Fruit fly (Drosophila melanogaster) whole organism, wandering third instar larva: ENCODE measurements around the gene RpL40.
A peak's percentile ranks its signal among the peaks of the same experiment; 100 is the strongest.

Experiments
- Abd-B ChIP-seq: fragments of >200 bp; optimal IDR thresholded peaks from 2 replicates; lab custom pipeline; 2017; ENCODE audit warnings: missing biosample characterization, missing genetic modification characterization
- CG32264 ChIP-seq: fragments of 200-800 bp; sonication (Bioruptor generic); optimal IDR thresholded peaks from 2 replicates; lab custom pipeline; 2016; ENCODE audit warnings: missing biosample characterization, missing genetic modification characterization
- CG9705 ChIP-seq: fragments of 200-800 bp; sonication (Bioruptor generic); optimal IDR thresholded peaks from 2 replicates; lab custom pipeline; 2018; ENCODE audit warnings: missing biosample characterization, mild to moderate bottlenecking, missing genetic modification characterization
- Dfd ChIP-seq: fragments of >200 bp; optimal IDR thresholded peaks from 2 replicates; lab custom pipeline; 2017; ENCODE audit warnings: missing biosample characterization, missing genetic modification characterization
- Dif ChIP-seq: fragments of 200-275, 200-300 bp; sonication (Bioruptor generic); optimal IDR thresholded peaks from 2 replicates; lab custom pipeline; 2018; ENCODE audit warnings: missing biosample characterization, missing genetic modification characterization; ENCODE audit not compliant: partially characterized antibody
- GATAd ChIP-seq: sonication (Bioruptor generic); optimal IDR thresholded peaks from 2 replicates; lab custom pipeline; 2016; ENCODE audit warnings: missing biosample characterization, missing genetic modification characterization
- HLH106 ChIP-seq: fragments of 200-800 bp; optimal IDR thresholded peaks from 3 replicates; lab custom pipeline; 2019; ENCODE audit warnings: missing biosample characterization, mild to moderate bottlenecking, missing genetic modification characterization, moderate library complexity
- Hnf4 ChIP-seq: fragments of 200-800 bp; sonication (Bioruptor generic); optimal IDR thresholded peaks from 2 replicates; lab custom pipeline; 2016; ENCODE audit warnings: missing biosample characterization, mild to moderate bottlenecking, missing genetic modification characterization
- Hr78 ChIP-seq: fragments of >200 bp; optimal IDR thresholded peaks from 2 replicates; lab custom pipeline; 2017; ENCODE audit warnings: missing biosample characterization, missing genetic modification characterization
- Jra ChIP-seq: sonication (Bioruptor generic); optimal IDR thresholded peaks from 2 replicates; lab custom pipeline; 2016; ENCODE audit warnings: missing biosample characterization, missing genetic modification characterization
- Mio ChIP-seq: sonication (Bioruptor generic); optimal IDR thresholded peaks from 2 replicates; lab custom pipeline; 2016; ENCODE audit warnings: missing biosample characterization, missing genetic modification characterization
- Myc ChIP-seq: fragments of >200 bp; optimal IDR thresholded peaks from 2 replicates; lab custom pipeline; 2017
- N ChIP-seq: fragments of >200 bp; optimal IDR thresholded peaks from 2 replicates; lab custom pipeline; 2018; ENCODE audit warnings: missing biosample characterization, missing external identifiers, missing genetic modification characterization
- OdsH ChIP-seq: fragments of 200-800 bp; sonication (Bioruptor generic); optimal IDR thresholded peaks from 2 replicates; lab custom pipeline; 2016; ENCODE audit warnings: missing biosample characterization, mild to moderate bottlenecking, missing genetic modification characterization
- Rel ChIP-seq, 2 experiments: fragments of 200-800 bp; sonication (Bioruptor generic) in 1 of 2; optimal IDR thresholded peaks; 2 replicates in 1 of 2; 3 replicates in 1 of 2; lab custom pipeline; 2016 to 2019; ENCODE audit warnings: mild to moderate bottlenecking in 2 of 2, missing biosample characterization in 2 of 2, missing genetic modification characterization in 2 of 2, moderate library complexity in 1 of 2
- Sp1 ChIP-seq: fragments of 200-800 bp; sonication (Bioruptor generic); optimal IDR thresholded peaks from 3 replicates; lab custom pipeline; 2019; ENCODE audit warnings: missing biosample characterization, mild to moderate bottlenecking, missing genetic modification characterization, moderate library complexity
- Vsx2 ChIP-seq: fragments of 200-300, 225-300 bp; sonication (Bioruptor generic); optimal IDR thresholded peaks from 2 replicates; lab custom pipeline; 2018; ENCODE audit warnings: missing biosample characterization, missing genetic modification characterization; ENCODE audit not compliant: partially characterized antibody
- br ChIP-seq: fragments of 200-800 bp; sonication (Bioruptor generic); optimal IDR thresholded peaks from 2 replicates; lab custom pipeline; 2016; ENCODE audit warnings: missing biosample characterization, missing genetic modification characterization
- dl ChIP-seq, 2 experiments: fragments of 175-275, 200-275 bp in 1 of 2; fragments of 200-275 bp in 1 of 2; sonication (Bioruptor generic); optimal IDR thresholded peaks; lab custom pipeline; 2018; ENCODE audit warnings: mild to moderate bottlenecking in 2 of 2, missing biosample characterization in 2 of 2, missing genetic modification characterization in 2 of 2, moderate library complexity in 2 of 2; ENCODE audit not compliant: partially characterized antibody in 2 of 2, insufficient read depth in 1 of 2
- dmrt93B ChIP-seq: fragments of 200-800 bp; sonication (Bioruptor generic); optimal IDR thresholded peaks from 2 replicates; lab custom pipeline; 2018; ENCODE audit warnings: missing biosample characterization, mild to moderate bottlenecking, missing genetic modification characterization
- dsf ChIP-seq: sonication (Bioruptor generic); optimal IDR thresholded peaks from 2 replicates; lab custom pipeline; 2016; ENCODE audit warnings: missing biosample characterization, missing genetic modification characterization, borderline replicate concordance
- ey ChIP-seq: fragments of 200-800 bp; sonication (Bioruptor generic); optimal IDR thresholded peaks from 2 replicates; lab custom pipeline; 2016; ENCODE audit warnings: missing biosample characterization, missing genetic modification characterization
- foxo ChIP-seq, 2 experiments: fragments of 200-800 bp; sonication (Bioruptor generic); optimal IDR thresholded peaks; 2 replicates in 1 of 2; 3 replicates in 1 of 2; lab custom pipeline; 2016 to 2017; ENCODE audit warnings: missing biosample characterization in 2 of 2, missing genetic modification characterization in 2 of 2
- fru ChIP-seq: fragments of 200-800 bp; sonication (Bioruptor generic); optimal IDR thresholded peaks from 3 replicates; lab custom pipeline; 2016; ENCODE audit warnings: missing biosample characterization, mild to moderate bottlenecking, missing genetic modification characterization
- h ChIP-seq: fragments of 200-800 bp; sonication (Bioruptor generic); optimal IDR thresholded peaks from 3 replicates; lab custom pipeline; 2016; ENCODE audit warnings: missing biosample characterization, mild to moderate bottlenecking, missing genetic modification characterization
- jim ChIP-seq: fragments of 175-275, 200-325 bp; sonication (Bioruptor generic); optimal IDR thresholded peaks from 2 replicates; lab custom pipeline; 2016; ENCODE audit warnings: missing biosample characterization, mild to moderate bottlenecking, missing genetic modification characterization
- lola ChIP-seq: fragments of >200 bp; optimal IDR thresholded peaks from 2 replicates; lab custom pipeline; 2017; ENCODE audit warnings: missing biosample characterization, missing genetic modification characterization
- pan ChIP-seq: fragments of >200 bp; optimal IDR thresholded peaks from 2 replicates; lab custom pipeline; 2017
- psq ChIP-seq: fragments of 200-800 bp; sonication (Bioruptor generic); optimal IDR thresholded peaks from 3 replicates; lab custom pipeline; 2017; ENCODE audit warnings: missing biosample characterization, mild to moderate bottlenecking, missing genetic modification characterization, moderate library complexity
- rgr ChIP-seq: fragments of 200-800 bp; sonication (Bioruptor generic); optimal IDR thresholded peaks from 3 replicates; lab custom pipeline; 2016; ENCODE audit warnings: missing biosample characterization, mild to moderate bottlenecking, missing genetic modification characterization
- sage ChIP-seq: fragments of 200-800 bp; sonication (Bioruptor generic); optimal IDR thresholded peaks from 2 replicates; lab custom pipeline; 2016; ENCODE audit warnings: missing biosample characterization, mild to moderate bottlenecking, missing genetic modification characterization
- sv ChIP-seq: fragments of 200-800 bp; sonication (Bioruptor generic); optimal IDR thresholded peaks from 3 replicates; lab custom pipeline; 2016; ENCODE audit warnings: missing biosample characterization, missing genetic modification characterization
- tai ChIP-seq: sonication (Bioruptor generic); optimal IDR thresholded peaks from 2 replicates; lab custom pipeline; 2016; ENCODE audit warnings: missing biosample characterization, missing genetic modification characterization
- usp ChIP-seq: fragments of >200 bp; optimal IDR thresholded peaks from 2 replicates; lab custom pipeline; 2017; ENCODE audit warnings: missing biosample characterization, missing genetic modification characterization
- woc ChIP-seq: sonication (Bioruptor generic); optimal IDR thresholded peaks from 2 replicates; lab custom pipeline; 2016; ENCODE audit warnings: missing biosample characterization, mild to moderate bottlenecking, missing genetic modification characterization

RpL40 gene

dm6 chr2L:4195672-4196281 is 31.7 kb upstream of the RpL40 start:
- TF ChIP-seq h (GFP tag; lab: Kevin White, UChicago) (peak; percentile 59), Rel (GFP tag; optimal IDR thresholded peaks at IDR 0.05; lab: Kevin White, UChicago) (no peak), Rel (tag; optimal IDR thresholded peaks at IDR 0.05; lab: Kevin White, UChicago) (peak; percentile 70), foxo (GFP tag; optimal IDR thresholded peaks at IDR 0.05; lab: Kevin White, UChicago) (peak in 1 of 2 experiments; percentile 56), N (GFP tag; lab: Kevin White, UChicago) (no peak), woc (GFP tag; lab: Kevin White, UChicago) (peak; percentile 22), sv (GFP tag; lab: Kevin White, UChicago) (no peak), ey (GFP tag; lab: Kevin White, UChicago) (peak; percentile 30), Abd-B (no peak), HLH106 (tag; lab: Kevin White, UChicago) (no peak), psq (peak; percentile 8), rgr (GFP tag; lab: Kevin White, UChicago) (peak; percentile 52), jim (GFP tag; lab: Kevin White, UChicago) (no peak), br (GFP tag; lab: Kevin White, UChicago) (peak; percentile 43), Sp1 (no peak), Dif (GFP tag; lab: Kevin White, UChicago) (no peak), sage (GFP tag; lab: Kevin White, UChicago) (peak; percentile 23), OdsH (GFP tag; lab: Kevin White, UChicago) (peak; percentile 25), GATAd (GFP tag; lab: Kevin White, UChicago) (no peak), Mio (GFP tag; lab: Kevin White, UChicago) (no peak), Myc (lab: Kevin White, UChicago) (no peak), Vsx2 (GFP tag; lab: Kevin White, UChicago) (no peak), usp (GFP tag; lab: Kevin White, UChicago) (no peak)
- TF ChIP-seq, all 38 proteins: peak for 10

dm6 chr2L:4196347-4197142 is 31.0 kb upstream of the RpL40 start:
- TF ChIP-seq GATAd (GFP tag; lab: Kevin White, UChicago): no peak
- no peak for TF ChIP-seq ey (GFP tag; lab: Kevin White, UChicago)
- no peak for TF ChIP-seq Vsx2 (GFP tag; lab: Kevin White, UChicago)
- TF ChIP-seq Dif (GFP tag; lab: Kevin White, UChicago): no peak
- no peak for TF ChIP-seq h (GFP tag; lab: Kevin White, UChicago)
- TF ChIP-seq Abd-B: no peak
- no peak for TF ChIP-seq tai (GFP tag; lab: Kevin White, UChicago)

- TF ChIP-seq sv (GFP tag; lab: Kevin White, UChicago) (no peak), Dif (GFP tag; lab: Kevin White, UChicago) (peak; percentile 94), Hnf4 (GFP tag; lab: Kevin White, UChicago) (no peak), woc (GFP tag; lab: Kevin White, UChicago) (no peak), fru (peak; percentile 82), GATAd (GFP tag; lab: Kevin White, UChicago) (no peak), br (GFP tag; lab: Kevin White, UChicago) (no peak), pan (no peak), tai (GFP tag; lab: Kevin White, UChicago) (no peak), Myc (lab: Kevin White, UChicago) (no peak), HLH106 (tag; lab: Kevin White, UChicago) (no peak), Vsx2 (GFP tag; lab: Kevin White, UChicago) (peak; percentile 80), Jra (no peak), psq (peak; percentile 15), Dfd (no peak), sage (GFP tag; lab: Kevin White, UChicago) (peak; percentile 25), CG32264 (GFP tag; lab: Kevin White, UChicago) (no peak), jim (GFP tag; lab: Kevin White, UChicago) (no peak), N (GFP tag; lab: Kevin White, UChicago) (no peak), CG9705 (GFP tag; lab: Kevin White, UChicago) (no peak), h (GFP tag; lab: Kevin White, UChicago) (peak; percentile 37), rgr (GFP tag; lab: Kevin White, UChicago) (peak; percentile 22), dmrt93B (GFP tag; lab: Kevin White, UChicago) (no peak), Sp1 (peak; percentile 10), Hr78 (GFP tag; lab: Kevin White, UChicago) (no peak), dsf (GFP tag; lab: Kevin White, UChicago) (no peak), Mio (GFP tag; lab: Kevin White, UChicago) (no peak), Rel (GFP tag; optimal IDR thresholded peaks at IDR 0.05; lab: Kevin White, UChicago) (no peak), Rel (tag; optimal IDR thresholded peaks at IDR 0.05; lab: Kevin White, UChicago) (no peak), foxo (GFP tag; optimal IDR thresholded peaks at IDR 0.05; lab: Kevin White, UChicago) (peak in 1 of 2 experiments; percentile 44), lola (GFP tag; lab: Kevin White, UChicago) (no peak), dl (GFP tag; optimal IDR thresholded peaks at IDR 0.05; lab: Kevin White, UChicago; ENCODE audit: insufficient read depth in 1 of 2, partially characterized antibody in 2 of 2) (peak; percentile 80 to 84)
Measured at dm6 chr2L:4197143-4197912, 30.2 kb upstream of the RpL40 start.
